Worm (Caenorhabditis elegans) whole organism, young adult: ENCODE measurements around the gene str-246.

ENCODE experiments used
- B0019.2 ChIP-seq: fragments of 200-800 bp; sonication (Bioruptor generic); conservative IDR thresholded peaks from 2 replicates; pipeline ENCODE4 v1.3.6; 2022; ENCODE audit warnings: missing genetic modification reagents, missing genetic modification characterization, missing compliant biosample characterization
- B0336.3 ChIP-seq: fragments of 200-800 bp; sonication (Bioruptor generic); IDR thresholded peaks from 2 replicates; pipeline ENCODE4 v1.3.6; 2022; ENCODE audit warnings: missing genetic modification characterization, missing compliant biosample characterization
- C17E4.6 ChIP-seq: fragments of 200-800 bp; sonication (Bioruptor generic); IDR thresholded peaks from 2 replicates; pipeline ENCODE4 v1.3.6; 2022; ENCODE audit warnings: missing genetic modification reagents, missing genetic modification characterization, missing compliant biosample characterization
- D2030.7 ChIP-seq: fragments of 200-800 bp; sonication (Bioruptor generic); IDR thresholded peaks from 2 replicates; pipeline ENCODE4 v1.3.6; 2022; ENCODE audit warnings: missing genetic modification reagents, missing genetic modification characterization, missing compliant biosample characterization
- F33H1.4 ChIP-seq: fragments of 200-800 bp; sonication (Bioruptor generic); IDR thresholded peaks from 2 replicates; pipeline ENCODE4 v1.3.6; 2022; ENCODE audit warnings: missing genetic modification reagents, missing genetic modification characterization, missing compliant biosample characterization
- F37B4.10 ChIP-seq: fragments of 200-800 bp; sonication (Bioruptor generic); IDR thresholded peaks from 2 replicates; pipeline ENCODE4 v1.3.6; 2022; ENCODE audit warnings: missing genetic modification characterization, missing compliant biosample characterization
- F49E8.2 ChIP-seq: sonication (generic microtip); optimal IDR thresholded peaks from 3 replicates; lab custom pipeline; 2017; ENCODE audit warnings: missing genetic modification characterization, mild to moderate bottlenecking, missing compliant biosample characterization, antibody characterized with exemption, moderate library complexity; ENCODE audit not compliant: insufficient read depth
- F52B5.7 ChIP-seq: sonication (generic microtip); optimal IDR thresholded peaks from 2 replicates; lab custom pipeline; 2016; ENCODE audit warnings: mild to moderate bottlenecking, missing genetic modification characterization, missing compliant biosample characterization
- Y53F4B.3 ChIP-seq: fragments of 200-800 bp; sonication (Bioruptor generic); IDR thresholded peaks from 2 replicates; pipeline ENCODE4 v1.3.6; 2022; ENCODE audit warnings: missing genetic modification reagents, missing genetic modification characterization, missing compliant biosample characterization
- Y53G8AR.9 ChIP-seq: fragments of 200-800 bp; sonication (Bioruptor generic); conservative IDR thresholded peaks from 2 replicates; pipeline ENCODE4 v1.3.6; 2022; ENCODE audit warnings: missing genetic modification reagents, missing genetic modification characterization, missing compliant biosample characterization
- Y95B8A.8 ChIP-seq: fragments of 200-800 bp; sonication (Bioruptor generic); IDR thresholded peaks from 2 replicates; pipeline ENCODE4 v1.3.6; 2022; ENCODE audit warnings: missing genetic modification reagents, missing genetic modification characterization, missing compliant biosample characterization
- ama-1 ChIP-seq, 3 experiments: fragments of 150-350 bp in 1 of 3; sonication (generic microtip) in 2 of 3; optimal IDR thresholded peaks; 2 replicates each; lab custom pipeline; 2014 to 2018; ENCODE audit warnings: missing biosample characterization in 2 of 3, missing genetic modification characterization in 2 of 3, missing genetic modification reagents in 2 of 3
- athp-1 ChIP-seq: sonication (generic microtip); optimal IDR thresholded peaks from 2 replicates; lab custom pipeline; 2017; ENCODE audit warnings: mild to moderate bottlenecking, missing genetic modification characterization, missing compliant biosample characterization
- attf-5 ChIP-seq: fragments of 200-800 bp; sonication (Bioruptor generic); optimal IDR thresholded peaks from 2 replicates; lab custom pipeline; 2018; ENCODE audit warnings: mild to moderate bottlenecking, missing genetic modification characterization, missing compliant biosample characterization
- attf-6 ChIP-seq: fragments of 200-800 bp; sonication (Bioruptor generic); IDR thresholded peaks from 2 replicates; pipeline ENCODE4 v1.3.6; 2022; ENCODE audit warnings: missing genetic modification reagents, missing genetic modification characterization, missing compliant biosample characterization
- cebp-2 ChIP-seq: fragments of 200-800 bp; sonication (Bioruptor generic); IDR thresholded peaks from 2 replicates; pipeline ENCODE4 v1.3.6; 2022; ENCODE audit warnings: missing genetic modification characterization, missing compliant biosample characterization
- ceh-91 ChIP-seq: fragments of 200-800 bp; sonication (Bioruptor generic); IDR thresholded peaks from 2 replicates; pipeline ENCODE4 v1.3.6; 2022; ENCODE audit warnings: missing genetic modification reagents, missing genetic modification characterization, missing compliant biosample characterization
- chd-7 ChIP-seq: sonication (generic microtip); optimal IDR thresholded peaks from 2 replicates; lab custom pipeline; 2016; ENCODE audit warnings: mild to moderate bottlenecking, missing genetic modification characterization, moderate library complexity, missing compliant biosample characterization
- dox-1 ChIP-seq: fragments of 200-800 bp; sonication (Bioruptor generic); IDR thresholded peaks from 2 replicates; pipeline ENCODE4 v1.3.6; 2022; ENCODE audit warnings: missing genetic modification reagents, missing genetic modification characterization, missing compliant biosample characterization
- dpl-1 ChIP-seq: fragments of 150-350 bp; optimal IDR thresholded peaks from 2 replicates; lab custom pipeline; 2014; ENCODE audit warnings: missing biosample characterization, missing genetic modification reagents, missing genetic modification characterization
- efl-1 ChIP-seq: fragments of 150-350 bp; optimal IDR thresholded peaks from 2 replicates; lab custom pipeline; 2014; ENCODE audit warnings: missing biosample characterization, missing genetic modification reagents, missing genetic modification characterization
- egrh-3 ChIP-seq: fragments of 200-800 bp; sonication (Bioruptor generic); IDR thresholded peaks from 2 replicates; pipeline ENCODE4 v1.3.6; 2022; ENCODE audit warnings: missing genetic modification reagents, missing genetic modification characterization, missing compliant biosample characterization
- him-1 ChIP-seq: sonication (generic microtip); optimal IDR thresholded peaks from 2 replicates; lab custom pipeline; 2016; ENCODE audit warnings: missing genotype, missing genetic modification reagents, missing genetic modification characterization, missing compliant biosample characterization
- hmg-20 ChIP-seq: fragments of 200-800 bp; sonication (Bioruptor generic); IDR thresholded peaks from 2 replicates; pipeline ENCODE4 v1.3.6; 2022; ENCODE audit warnings: missing genetic modification reagents, missing genetic modification characterization, missing compliant biosample characterization
- hsf-1 ChIP-seq: fragments of 200-800 bp; sonication (Bioruptor generic); IDR thresholded peaks from 2 replicates; pipeline ENCODE4 v1.3.6; 2022; ENCODE audit warnings: missing genetic modification reagents, missing genetic modification characterization, missing compliant biosample characterization
- let-607 ChIP-seq, 2 experiments: fragments of 200-800 bp in 1 of 2; sonication (Bioruptor generic) in 1 of 2; sonication (generic microtip) in 1 of 2; optimal IDR thresholded peaks; 2 replicates each; lab custom pipeline; 2016 to 2018; ENCODE audit warnings: mild to moderate bottlenecking in 2 of 2, missing compliant biosample characterization in 2 of 2, missing genetic modification characterization in 2 of 2, moderate library complexity in 2 of 2, missing genotype in 1 of 2
- lin-40 ChIP-seq: sonication (generic microtip); optimal IDR thresholded peaks from 2 replicates; lab custom pipeline; 2016; ENCODE audit warnings: missing genetic modification characterization, mild to moderate bottlenecking, missing compliant biosample characterization, missing genotype, missing genetic modification reagents
- lin-54 ChIP-seq: fragments of 200-800 bp; sonication (Bioruptor generic); optimal IDR thresholded peaks from 2 replicates; lab custom pipeline; 2018; ENCODE audit warnings: mild to moderate bottlenecking, missing genetic modification characterization, missing compliant biosample characterization
- lsl-1 ChIP-seq: fragments of 200-800 bp; sonication (Bioruptor generic); optimal IDR thresholded peaks from 2 replicates; lab custom pipeline; 2018; ENCODE audit warnings: mild to moderate bottlenecking, missing genetic modification characterization, moderate library complexity, missing compliant biosample characterization
- madf-10 ChIP-seq: sonication (generic microtip); optimal IDR thresholded peaks from 2 replicates; lab custom pipeline; 2016; ENCODE audit warnings: mild to moderate bottlenecking, missing genetic modification characterization, missing compliant biosample characterization
- madf-3 ChIP-seq: fragments of 200-800 bp; sonication (Bioruptor generic); IDR thresholded peaks from 2 replicates; pipeline ENCODE4 v1.3.6; 2022; ENCODE audit warnings: missing genetic modification reagents, missing genetic modification characterization, missing compliant biosample characterization
- madf-6 ChIP-seq: fragments of 200-800 bp; sonication (Bioruptor generic); IDR thresholded peaks from 2 replicates; pipeline ENCODE4 v1.3.6; 2022; ENCODE audit warnings: missing genetic modification reagents, missing genetic modification characterization, missing compliant biosample characterization
- madf-8 ChIP-seq: fragments of 200-800 bp; sonication (Bioruptor generic); conservative IDR thresholded peaks from 2 replicates; pipeline ENCODE4 v1.3.6; 2022; ENCODE audit warnings: missing genetic modification reagents, missing genetic modification characterization, missing compliant biosample characterization
- mel-28 ChIP-seq: sonication (generic microtip); optimal IDR thresholded peaks from 2 replicates; lab custom pipeline; 2016; ENCODE audit warnings: borderline replicate concordance, mild to moderate bottlenecking, missing genetic modification characterization, missing compliant biosample characterization
- nfya-1 ChIP-seq: sonication (generic microtip); optimal IDR thresholded peaks from 2 replicates; lab custom pipeline; 2017; ENCODE audit warnings: antibody characterized with exemption, missing compliant biosample characterization, missing genetic modification characterization, borderline replicate concordance; ENCODE audit not compliant: insufficient read depth
- nhr-179 ChIP-seq: sonication (generic microtip); optimal IDR thresholded peaks from 2 replicates; lab custom pipeline; 2016; ENCODE audit warnings: mild to moderate bottlenecking, missing genetic modification characterization, missing compliant biosample characterization
- pbrm-1 ChIP-seq: fragments of 200-800 bp; sonication (Bioruptor generic); IDR thresholded peaks from 2 replicates; pipeline ENCODE4 v1.3.6; 2022; ENCODE audit warnings: missing genetic modification reagents, missing genetic modification characterization, missing compliant biosample characterization
- snpc-1.1 ChIP-seq: sonication (generic microtip); optimal IDR thresholded peaks from 2 replicates; lab custom pipeline; 2017; ENCODE audit warnings: missing genetic modification characterization, mild to moderate bottlenecking, missing compliant biosample characterization, antibody characterized with exemption, moderate library complexity, missing genotype, missing genetic modification reagents; ENCODE audit not compliant: insufficient read depth
- snpc-1.3 ChIP-seq: sonication (generic microtip); optimal IDR thresholded peaks from 2 replicates; lab custom pipeline; 2017; ENCODE audit warnings: missing genetic modification characterization, mild to moderate bottlenecking, missing compliant biosample characterization, antibody characterized with exemption, moderate library complexity, missing genotype, missing genetic modification reagents; ENCODE audit not compliant: insufficient read depth
- snpc-4 ChIP-seq, 5 experiments: fragments of 150-350 bp in 1 of 5; sonication (generic microtip) in 4 of 5; optimal IDR thresholded peaks; 2 replicates each; lab custom pipeline; 2014 to 2018; ENCODE audit warnings: missing genetic modification characterization in 5 of 5, missing biosample characterization in 3 of 5, antibody characterized with exemption in 2 of 5, mild to moderate bottlenecking in 2 of 5, missing compliant biosample characterization in 2 of 5, missing genotype in 2 of 5, moderate library complexity in 2 of 5, missing genetic modification reagents in 1 of 5
- tbp1 ChIP-seq: fragments of 200-800 bp; sonication (Bioruptor generic); optimal IDR thresholded peaks from 2 replicates; lab custom pipeline; 2018; ENCODE audit warnings: mild to moderate bottlenecking, missing genetic modification characterization, missing compliant biosample characterization
- tbx-9 ChIP-seq: sonication (generic microtip); optimal IDR thresholded peaks from 2 replicates; lab custom pipeline; 2016; ENCODE audit warnings: borderline replicate concordance, missing genetic modification characterization, inconsistent platforms, missing compliant biosample characterization
- tlf-1 ChIP-seq: fragments of 200-800 bp; sonication (Bioruptor generic); optimal IDR thresholded peaks from 2 replicates; lab custom pipeline; 2018; ENCODE audit warnings: mild to moderate bottlenecking, missing genetic modification characterization, missing compliant biosample characterization
- zfh-2 ChIP-seq: fragments of 200-800 bp; sonication (Bioruptor generic); conservative IDR thresholded peaks from 2 replicates; pipeline ENCODE4 v1.3.6; 2022; ENCODE audit warnings: missing genetic modification reagents, missing genetic modification characterization, missing compliant biosample characterization
- ztf-25 ChIP-seq: fragments of 200-800 bp; sonication (Bioruptor generic); IDR thresholded peaks from 2 replicates; pipeline ENCODE4 v1.3.6; 2022; ENCODE audit warnings: missing genetic modification reagents, missing genetic modification characterization, missing compliant biosample characterization
- ztf-28 ChIP-seq: fragments of 200-800 bp; sonication (Bioruptor generic); IDR thresholded peaks from 2 replicates; pipeline ENCODE4 v1.3.6; 2022; ENCODE audit warnings: missing genetic modification reagents, missing genetic modification characterization, missing compliant biosample characterization

str-246 gene

ce11 chrIII:11036132-11036531 lies 41.4 kb upstream of the str-246 start (continued):
- TF ChIP-seq snpc-1.3 (tag; lab: Kevin White, UChicago) (peak; percentile 91), madf-6 (GFP tag; lab: Robert Waterston, UW) (peak; percentile 92), F49E8.2 (tag; lab: Kevin White, UChicago) (peak; percentile 75), efl-1 (peak; percentile 70), let-607 (tag; optimal IDR thresholded peaks at IDR 0.05; lab: Kevin White, UChicago) (no peak), lin-54 (peak; percentile 87), B0019.2 (GFP tag; lab: Robert Waterston, UW) (no peak; the same call in 1 of the 2 replicates), chd-7 (tag; lab: Kevin White, UChicago) (no peak), hmg-20 (GFP tag; lab: Robert Waterston, UW) (0 out of 2 replicates have a peak, but pooled peaks have one; percentile 20), attf-6 (GFP tag; lab: Robert Waterston, UW) (0 out of 2 replicates have a peak, but pooled peaks have one; percentile 56), tbx-9 (no peak), snpc-4 (GFP tag; optimal IDR thresholded peaks at IDR 0.05; lab: Kevin White, UChicago) (peak; percentile 62), snpc-4 (tag; optimal IDR thresholded peaks at IDR 0.05; lab: Kevin White, UChicago) (peak in 3 of 4 experiments; percentile 26 to 64 (median 47)), madf-10 (no peak), nfya-1 (tag; lab: Kevin White, UChicago) (no peak), attf-5 (peak; percentile 34), him-1 (tag; lab: Kevin White, UChicago) (peak; percentile 36), madf-3 (GFP tag; lab: Robert Waterston, UW) (0 out of 2 replicates have a peak, but pooled peaks have one; percentile 52), dpl-1 (GFP tag; lab: Kevin White, UChicago) (peak; percentile 48), F52B5.7 (tag; lab: Kevin White, UChicago) (no peak), cebp-2 (no peak), nhr-179 (tag; lab: Kevin White, UChicago) (no peak), F37B4.10 (GFP tag; lab: Robert Waterston, UW) (no peak), ztf-28 (GFP tag; lab: Robert Waterston, UW) (0 out of 2 replicates have a peak, but pooled peaks have one; percentile 46), mel-28 (no peak), Y95B8A.8 (GFP tag; lab: Robert Waterston, UW) (peak; percentile 61; the same call in 1 of the 2 replicates), madf-8 (GFP tag; lab: Robert Waterston, UW) (peak; percentile 69), B0336.3 (GFP tag; lab: Robert Waterston, UW) (peak; percentile 83), athp-1 (tag; lab: Kevin White, UChicago) (peak; percentile 27), egrh-3 (no peak), Y53G8AR.9 (GFP tag; lab: Robert Waterston, UW) (peak; percentile 90), lsl-1 (peak; percentile 89), hsf-1 (peak; percentile 64; the same call in 1 of the 2 replicates), ztf-25 (GFP tag; lab: Robert Waterston, UW) (no peak), pbrm-1 (GFP tag; lab: Robert Waterston, UW) (peak; percentile 84), C17E4.6 (GFP tag; lab: Robert Waterston, UW) (peak; percentile 11; the same call in 1 of the 2 replicates), dox-1 (GFP tag; lab: Robert Waterston, UW) (peak; percentile 91; the same call in 1 of the 2 replicates), Y53F4B.3 (GFP tag; lab: Robert Waterston, UW) (0 out of 2 replicates have a peak, but pooled peaks have one; percentile 19), tlf-1 (GFP tag; lab: Kevin White, UChicago) (peak; percentile 61), D2030.7 (GFP tag; lab: Robert Waterston, UW) (peak; percentile 88), zfh-2 (GFP tag; lab: Robert Waterston, UW) (no peak), lin-40 (tag; lab: Kevin White, UChicago) (peak; percentile 56), ama-1 (optimal IDR thresholded peaks at IDR 0.05; lab: Kevin White, UChicago) (no peak), ama-1 (GFP tag; optimal IDR thresholded peaks at IDR 0.05; lab: Kevin White, UChicago) (no peak), tbp1 (peak; percentile 64), snpc-1.1 (peak; percentile 83), F33H1.4 (peak; percentile 71), ceh-91 (GFP tag; lab: Robert Waterston, UW) (peak; percentile 57)
